Fruit fly (Drosophila melanogaster): Measurements from ENCODE around the gene CG7567.

CG7567 gene

dm6 chr3R:29566997-29567670 is 20.8 kb downstream of the CG7567 start (continued):
- TF ChIP-seq ro (GFP tag; IDR thresholded peaks at IDR 0.05): peak; percentile 31; the same call in 1 of the 2 replicates
- peak; percentile 60 for TF ChIP-seq tgo (GFP tag; IDR thresholded peaks at IDR 0.05)
- peak; percentile 60 for TF ChIP-seq CG1832 (GFP tag; optimal IDR thresholded peaks at IDR 0.05)
- TF ChIP-seq Xrp1 (GFP tag; IDR thresholded peaks at IDR 0.05): peak; percentile 84
- peak; percentile 42; the same call in 1 of the 2 replicates for TF ChIP-seq Rx (GFP tag; IDR thresholded peaks at IDR 0.05)
- TF ChIP-seq CG30020 (tag; optimal IDR thresholded peaks at IDR 0.05): no peak
- TF ChIP-seq Usf (GFP tag; optimal IDR thresholded peaks at IDR 0.05): peak; percentile 14
- peak; percentile 24 for TF ChIP-seq fd102C (GFP tag; optimal IDR thresholded peaks at IDR 0.05)
- peak; percentile 57 for TF ChIP-seq Antp (GFP tag; optimal IDR thresholded peaks at IDR 0.05)
- TF ChIP-seq vfl (GFP tag; optimal IDR thresholded peaks at IDR 0.05): no peak
- peak; percentile 37 for TF ChIP-seq twi (tag; optimal IDR thresholded peaks at IDR 0.05)
- no peak for TF ChIP-seq CG15011 (GFP tag; optimal IDR thresholded peaks at IDR 0.05)
- peak; percentile 69 for TF ChIP-seq CG14710 (tag; optimal IDR thresholded peaks at IDR 0.05)
- TF ChIP-seq CG1529 (GFP tag; optimal IDR thresholded peaks at IDR 0.05): peak; percentile 56
- no peak for TF ChIP-seq CG12104 (GFP tag; optimal IDR thresholded peaks at IDR 0.05)
- no peak for TF ChIP-seq CHES-1-like (GFP tag; optimal IDR thresholded peaks at IDR 0.05)
- no peak for TF ChIP-seq E2f2 (GFP tag; IDR thresholded peaks at IDR 0.05)
- peak; percentile 86 for TF ChIP-seq CG1603 (tag; optimal IDR thresholded peaks at IDR 0.05)
- peak; percentile 64 for TF ChIP-seq dan (GFP tag; IDR thresholded peaks at IDR 0.05)
- TF ChIP-seq salm (tag; optimal IDR thresholded peaks at IDR 0.05): no peak
- TF ChIP-seq ash1 (GFP tag; optimal IDR thresholded peaks at IDR 0.05): no peak
- no peak for TF ChIP-seq nerfin-2 (GFP tag; IDR thresholded peaks at IDR 0.05; ENCODE audit: partially characterized antibody)
- peak; percentile 46 for TF ChIP-seq CG33213 (GFP tag; optimal IDR thresholded peaks at IDR 0.05)
- TF ChIP-seq vvl (GFP tag; IDR thresholded peaks at IDR 0.05): peak; percentile 80
- TF ChIP-seq CG32532 (GFP tag; IDR thresholded peaks at IDR 0.05): no peak
- peak in 1 of 2 experiments; percentile 68 for TF ChIP-seq eve (GFP tag; optimal IDR thresholded peaks at IDR 0.05)
- no peak for TF ChIP-seq CG42726 (GFP tag; IDR thresholded peaks at IDR 0.05; ENCODE audit: partially characterized antibody)
- TF ChIP-seq CG4730 (GFP tag; IDR thresholded peaks at IDR 0.05): peak; percentile 47; the same call in 1 of the 2 replicates
- TF ChIP-seq br (optimal IDR thresholded peaks at IDR 0.05): no peak
- TF ChIP-seq ara (GFP tag; IDR thresholded peaks at IDR 0.05): peak; percentile 79
- TF ChIP-seq PHDP (tag; optimal IDR thresholded peaks at IDR 0.05): peak; percentile 45
- peak; percentile 40 for TF ChIP-seq CG17802 (tag; optimal IDR thresholded peaks at IDR 0.05)
- peak; percentile 56 for TF ChIP-seq nerfin-1 (tag; optimal IDR thresholded peaks at IDR 0.05)
- peak; percentile 77 for TF ChIP-seq CG8765 (GFP tag; IDR thresholded peaks at IDR 0.05)
- peak; percentile 63 for TF ChIP-seq CG8388 (GFP tag; optimal IDR thresholded peaks at IDR 0.05)
- TF ChIP-seq ERR (GFP tag; optimal IDR thresholded peaks at IDR 0.05): no peak
- TF ChIP-seq oc (tag; optimal IDR thresholded peaks at IDR 0.05): no peak
- no peak for TF ChIP-seq Bteb2 (GFP tag; optimal IDR thresholded peaks at IDR 0.05)
- peak; percentile 34 for TF ChIP-seq ems (GFP tag; optimal IDR thresholded peaks at IDR 0.05)
- TF ChIP-seq lbe (GFP tag; optimal IDR thresholded peaks at IDR 0.05): peak; percentile 36
- TF ChIP-seq Aef1 (GFP tag; IDR thresholded peaks at IDR 0.05): peak; percentile 44; the same call in 1 of the 3 replicates
- TF ChIP-seq Mrtf (GFP tag; IDR thresholded peaks at IDR 0.05): peak; percentile 30; the same call in 1 of the 3 replicates
- TF ChIP-seq zfh2 (GFP tag; optimal IDR thresholded peaks at IDR 0.05): no peak
- peak; percentile 59 for TF ChIP-seq grau (tag; optimal IDR thresholded peaks at IDR 0.05)
- peak; percentile 55 for TF ChIP-seq Camta (GFP tag; optimal IDR thresholded peaks at IDR 0.05)
- no peak for TF ChIP-seq CG7372 (GFP tag; IDR thresholded peaks at IDR 0.05)
- no peak for TF ChIP-seq CG6854 (GFP tag; optimal IDR thresholded peaks at IDR 0.05)
- no peak for TF ChIP-seq NK7.1 (GFP tag; optimal IDR thresholded peaks at IDR 0.05)
- TF ChIP-seq odd (GFP tag; optimal IDR thresholded peaks at IDR 0.05): peak; percentile 10
- TF ChIP-seq CG13775 (GFP tag; optimal IDR thresholded peaks at IDR 0.05): peak; percentile 53
- TF ChIP-seq gcm (GFP tag; optimal IDR thresholded peaks at IDR 0.05): peak; percentile 8
